Worm (Caenorhabditis elegans): ENCODE data around the gene mlk-1.
A peak's percentile ranks its signal among the peaks of the same experiment; 100 is the strongest.

Gene mlk-1

DNA sequence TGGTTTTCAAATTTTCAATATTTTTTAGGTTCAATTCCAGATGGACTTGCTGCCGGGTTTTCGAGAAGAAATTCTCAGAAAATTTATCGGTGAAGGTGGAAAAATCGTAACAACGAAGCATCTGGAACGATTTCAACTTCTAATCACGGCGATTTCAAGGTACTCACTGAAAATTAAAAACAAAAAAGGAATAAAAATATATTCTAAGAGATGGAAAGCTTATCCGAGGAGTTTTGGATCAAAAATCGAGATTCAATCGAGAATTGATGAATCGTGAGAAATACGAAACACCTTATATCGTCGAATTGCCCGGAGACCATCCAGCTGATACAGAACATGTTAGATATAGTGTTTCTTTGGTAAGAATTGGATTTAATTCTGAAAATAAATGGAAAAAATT, 12.4 kb downstream of the mlk-1 start, which contains the start of gene K11D12.12:
TSS of gene K11D12.12 (plus strand) at position 29 of the 400 bp plus-strand sequence.
- TF ChIP-seq ets-5 (GFP tag; IDR thresholded peaks at IDR 0.05) (no peak), efl-1 (optimal IDR thresholded peaks at IDR 0.05) (no peak), efl-1 (GFP tag; optimal IDR thresholded peaks at IDR 0.05 in 1 of 2) (peak in 1 of 2 experiments; percentile 91)

DNA sequence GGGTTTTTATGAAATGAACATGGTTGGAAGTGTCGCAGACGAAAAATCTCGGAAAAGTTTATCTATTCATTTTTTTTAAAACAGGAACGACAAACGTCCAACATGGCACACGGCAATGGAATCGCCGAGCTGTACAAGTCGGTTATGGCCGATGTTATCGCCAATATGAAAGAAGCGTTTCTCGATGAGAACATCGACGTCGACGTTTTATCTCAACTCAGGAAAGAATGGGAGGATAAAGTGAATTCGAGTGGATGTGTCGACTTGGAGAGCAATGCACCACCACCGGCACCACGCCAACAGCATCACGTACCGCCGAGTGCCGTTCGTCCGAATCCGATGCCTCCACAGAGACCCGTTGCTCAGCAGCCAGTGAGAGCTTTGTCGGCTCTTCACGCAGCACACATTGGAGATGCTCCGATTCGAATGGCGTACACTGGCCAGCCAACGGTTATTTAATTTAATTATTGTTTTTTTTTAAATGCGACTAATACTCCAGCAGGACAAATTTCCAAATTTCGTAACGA, 14.5 kb downstream of the mlk-1 start:
- TF ChIP-seq skn-1 (tag; optimal IDR thresholded peaks at IDR 0.05), result no peak
- TF ChIP-seq alr-1 (tag; optimal IDR thresholded peaks at IDR 0.05; ENCODE audit: borderline replicate concordance), result peak; percentile 23
- TF ChIP-seq ztf-11 (tag; optimal IDR thresholded peaks at IDR 0.05), result no peak
- TF ChIP-seq ceh-63 (GFP tag; optimal IDR thresholded peaks at IDR 0.05), result peak; percentile 50
- TF ChIP-seq nhr-28 (tag; optimal IDR thresholded peaks at IDR 0.05), result no peak
- no peak for TF ChIP-seq efl-1 (optimal IDR thresholded peaks at IDR 0.05)
- TF ChIP-seq efl-1 (GFP tag; optimal IDR thresholded peaks at IDR 0.05 in 1 of 2), result peak in 1 of 2 experiments; percentile 40

DNA sequence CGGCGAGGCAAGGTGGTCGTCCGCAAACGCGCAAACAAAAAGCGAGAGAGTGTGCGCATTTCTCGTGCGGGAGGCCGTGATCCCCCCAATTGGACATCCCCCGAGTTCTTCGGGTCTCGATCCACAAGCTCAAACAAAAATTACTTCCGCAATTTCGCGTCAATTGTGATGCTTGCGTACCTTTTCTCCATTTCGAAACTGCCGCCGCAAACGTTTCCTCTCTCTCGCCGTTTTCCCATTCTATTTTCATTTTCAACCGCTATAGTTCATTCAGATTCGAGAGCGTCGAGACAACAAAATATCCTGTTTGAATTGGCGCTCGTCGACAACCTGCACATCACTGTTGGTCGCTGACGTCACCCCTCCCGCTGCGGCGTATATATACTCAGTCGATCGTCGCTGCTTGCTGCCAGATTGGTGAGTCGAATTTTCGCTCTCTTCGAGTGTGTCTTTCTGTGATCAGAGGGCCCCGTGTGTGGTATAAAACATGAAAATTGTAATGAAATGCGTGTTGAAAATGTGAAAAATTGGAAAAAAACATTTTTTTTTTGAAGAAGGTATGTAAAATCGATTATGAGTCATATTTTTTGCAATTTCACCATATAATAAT, 15.2 kb downstream of the mlk-1 start, which contains the start of the genes pqn-51 and K11D12.14:
TSS of gene pqn-51 (plus strand) at position 275 of the 610 bp plus-strand sequence.
TSS of gene K11D12.14 (plus strand) at position 304 of the 610 bp plus-strand sequence.
- TF ChIP-seq nhr-19 (GFP tag; conservative IDR thresholded peaks at IDR 0.05), result peak; percentile 98
- TF ChIP-seq fkh-8 (tag; optimal IDR thresholded peaks at IDR 0.05), result peak; percentile 98
- peak; percentile 95 to 96 for TF ChIP-seq lin-35 (GFP tag; optimal IDR thresholded peaks at IDR 0.05)
- peak; percentile 93 for TF ChIP-seq ceh-88 (GFP tag; IDR thresholded peaks at IDR 0.05)
- TF ChIP-seq sox-4 (tag; optimal IDR thresholded peaks at IDR 0.05), result peak; percentile 85
- TF ChIP-seq nhr-77 (tag; optimal IDR thresholded peaks at IDR 0.05), result peak; percentile 97
- TF ChIP-seq mab-9 (GFP tag; IDR thresholded peaks at IDR 0.05), result peak; percentile 95
- no peak for TF ChIP-seq ces-1 (GFP tag; optimal IDR thresholded peaks at IDR 0.05)
- peak; percentile 84 for TF ChIP-seq skn-1 (tag; optimal IDR thresholded peaks at IDR 0.05)
- peak; percentile 90 for TF ChIP-seq zip-4 (GFP tag; optimal IDR thresholded peaks at IDR 0.05)
- TF ChIP-seq swsn-7 (tag; optimal IDR thresholded peaks at IDR 0.05), result peak; percentile 97
- TF ChIP-seq ceh-90 (tag; optimal IDR thresholded peaks at IDR 0.05), result no peak
- TF ChIP-seq mef-2 (tag; optimal IDR thresholded peaks at IDR 0.05), result peak; percentile 68
- peak; percentile 94 to 95 (median 94) for TF ChIP-seq dpl-1 (GFP tag; optimal IDR thresholded peaks at IDR 0.05)
- peak; percentile 56 to 89 (median 62) for TF ChIP-seq ceh-82 (tag; optimal IDR thresholded peaks at IDR 0.05)
- TF ChIP-seq lin-39 (tag; optimal IDR thresholded peaks at IDR 0.05), result peak; percentile 82
- peak; percentile 66 for TF ChIP-seq rnt-1 (tag; optimal IDR thresholded peaks at IDR 0.05)
- peak; percentile 8 for TF ChIP-seq nhr-12 (tag; optimal IDR thresholded peaks at IDR 0.05)
- peak; percentile 96 for TF ChIP-seq jun-1 (tag; optimal IDR thresholded peaks at IDR 0.05)
- no peak for TF ChIP-seq alr-1 (tag; optimal IDR thresholded peaks at IDR 0.05; ENCODE audit: borderline replicate concordance)
- peak; percentile 90 for TF ChIP-seq fos-1 (tag; optimal IDR thresholded peaks at IDR 0.05)
- peak; percentile 95 for TF ChIP-seq irx-1 (tag; optimal IDR thresholded peaks at IDR 0.05)
- TF ChIP-seq nhr-71 (tag; optimal IDR thresholded peaks at IDR 0.05), result peak; percentile 99
- peak; percentile 92 for TF ChIP-seq unc-86 (tag; optimal IDR thresholded peaks at IDR 0.05)
- peak; percentile 69 for TF ChIP-seq unc-130 (tag; optimal IDR thresholded peaks at IDR 0.05)
- no peak for TF ChIP-seq aha-1 (tag; optimal IDR thresholded peaks at IDR 0.05)
- TF ChIP-seq Y116A8C.19 (tag; optimal IDR thresholded peaks at IDR 0.05; ENCODE audit: borderline replicate concordance), result no peak
- TF ChIP-seq lin-14 (GFP tag; optimal IDR thresholded peaks at IDR 0.05), result peak; percentile 98
- peak; percentile 83 to 96 for TF ChIP-seq lsy-2 (tag; optimal IDR thresholded peaks at IDR 0.05)
- TF ChIP-seq vab-15 (tag; optimal IDR thresholded peaks at IDR 0.05), result peak; percentile 73
- TF ChIP-seq aly-2 (tag; optimal IDR thresholded peaks at IDR 0.05), result peak; percentile 74
- TF ChIP-seq egl-27 (tag; optimal IDR thresholded peaks at IDR 0.05), result peak in 1 of 2 experiments; percentile 74
- peak; percentile 96 for TF ChIP-seq mep-1 (tag; optimal IDR thresholded peaks at IDR 0.05)
- TF ChIP-seq elt-3 (tag; optimal IDR thresholded peaks at IDR 0.05), result peak in 4 of 6 experiments; percentile 32 to 84 (median 57)
- peak; percentile 92 for TF ChIP-seq isw-1 (GFP tag; IDR thresholded peaks at IDR 0.05)
- peak; percentile 87 for TF ChIP-seq sup-37 (GFP tag; optimal IDR thresholded peaks at IDR 0.05)
- TF ChIP-seq lir-3 (tag; optimal IDR thresholded peaks at IDR 0.05; ENCODE audit: poor library complexity), result peak; percentile 79
- peak; percentile 91 for TF ChIP-seq lin-13 (GFP tag; optimal IDR thresholded peaks at IDR 0.05)
- no peak for TF ChIP-seq nhr-84 (tag; optimal IDR thresholded peaks at IDR 0.05)
- peak; percentile 98 for TF ChIP-seq nhr-47 (tag; optimal IDR thresholded peaks at IDR 0.05)
- peak; percentile 71 for TF ChIP-seq snpc-4 (tag; optimal IDR thresholded peaks at IDR 0.05)
